Worm (Caenorhabditis elegans): ENCODE data around the gene Y44A6D.5.

The Y44A6D.5 gene

DNA sequence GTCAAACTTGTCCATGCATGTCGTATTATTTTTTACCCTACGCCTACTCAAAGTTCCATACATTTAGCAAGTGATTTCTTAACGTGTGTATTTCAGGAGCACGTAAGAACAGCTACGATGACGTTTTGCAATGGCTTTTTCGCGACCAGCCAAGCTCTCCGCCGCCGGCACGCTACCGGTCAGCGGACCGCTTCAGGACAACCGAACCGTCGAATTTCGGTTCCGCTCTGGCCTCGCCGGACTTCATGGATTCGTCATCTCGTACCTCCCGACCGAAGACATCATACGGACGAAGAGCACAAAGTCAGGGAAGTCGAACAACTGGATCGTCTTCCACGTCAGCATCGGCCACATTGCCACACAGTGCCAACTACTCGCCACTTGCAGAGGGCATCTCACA is 19.2 kb downstream of the Y44A6D.5 start:
- no peak for TF ChIP-seq nhr-76 (tag; optimal IDR thresholded peaks at IDR 0.05)
- TF ChIP-seq unc-62 (GFP tag; optimal IDR thresholded peaks at IDR 0.05): no peak
- TF ChIP-seq lin-15B (tag; optimal IDR thresholded peaks at IDR 0.05): no peak
- no peak for TF ChIP-seq ceh-28 (tag; optimal IDR thresholded peaks at IDR 0.05)
- TF ChIP-seq egl-27 (tag; optimal IDR thresholded peaks at IDR 0.05): no peak
- TF ChIP-seq nhr-25 (tag; optimal IDR thresholded peaks at IDR 0.05): no peak
- TF ChIP-seq fkh-10 (GFP tag; optimal IDR thresholded peaks at IDR 0.05): no peak
- TF ChIP-seq lsy-12 (tag; optimal IDR thresholded peaks at IDR 0.05): no peak
- no peak for TF ChIP-seq mdl-1 (tag; optimal IDR thresholded peaks at IDR 0.05)
- TF ChIP-seq nhr-77 (tag; optimal IDR thresholded peaks at IDR 0.05): no peak
- TF ChIP-seq R02D3.7 (tag; optimal IDR thresholded peaks at IDR 0.05): no peak
- no peak for TF ChIP-seq unc-39 (tag; optimal IDR thresholded peaks at IDR 0.05)
- no peak for TF ChIP-seq fkh-2 (tag; optimal IDR thresholded peaks at IDR 0.05)
- TF ChIP-seq lin-39 (tag; optimal IDR thresholded peaks at IDR 0.05): no peak
- TF ChIP-seq pha-4 (tag; optimal IDR thresholded peaks at IDR 0.05): no peak
- no peak for TF ChIP-seq ztf-4 (tag; optimal IDR thresholded peaks at IDR 0.05)
- no peak for TF ChIP-seq ceh-9 (tag; optimal IDR thresholded peaks at IDR 0.05)
- no peak for TF ChIP-seq zag-1 (tag; optimal IDR thresholded peaks at IDR 0.05)
- TF ChIP-seq hmg-11 (tag; optimal IDR thresholded peaks at IDR 0.05): no peak
- no peak for TF ChIP-seq elt-1 (tag; optimal IDR thresholded peaks at IDR 0.05)

DNA sequence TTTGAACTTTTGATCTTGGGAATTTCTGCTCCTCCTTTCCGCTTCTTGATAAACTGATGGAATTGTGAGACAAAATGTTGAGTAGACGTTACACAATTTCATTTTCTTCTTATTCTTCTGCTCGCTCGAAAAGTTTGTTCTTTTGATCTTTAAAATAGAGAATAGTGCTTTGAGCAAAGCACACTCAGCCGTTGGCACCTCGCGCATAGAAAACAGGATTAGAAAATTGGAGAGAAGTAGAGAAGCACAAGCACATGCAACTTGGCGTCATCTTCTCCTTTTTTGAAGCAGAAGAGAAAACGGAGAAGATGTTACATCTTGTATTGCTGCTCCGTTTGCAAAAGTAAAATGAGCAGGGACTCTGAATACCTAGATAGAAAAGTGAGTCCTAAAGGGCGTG is 20.6 kb downstream of the Y44A6D.5 start:
- TF ChIP-seq fkh-10 (GFP tag; optimal IDR thresholded peaks at IDR 0.05): peak; percentile 98
- TF ChIP-seq nhr-25 (tag; optimal IDR thresholded peaks at IDR 0.05): no peak
- peak; percentile 24 for TF ChIP-seq mdl-1 (tag; optimal IDR thresholded peaks at IDR 0.05)
- no peak for TF ChIP-seq nhr-28 (tag; optimal IDR thresholded peaks at IDR 0.05)
- peak; percentile 3 for TF ChIP-seq ceh-28 (tag; optimal IDR thresholded peaks at IDR 0.05)
- peak; percentile 33 for TF ChIP-seq lin-15B (tag; optimal IDR thresholded peaks at IDR 0.05)
- peak; percentile 87 for TF ChIP-seq nfya-1 (tag; optimal IDR thresholded peaks at IDR 0.05; ENCODE audit: insufficient read depth)
- peak; percentile 48 for TF ChIP-seq lsy-12 (tag; optimal IDR thresholded peaks at IDR 0.05)
- no peak for TF ChIP-seq nhr-237 (tag; optimal IDR thresholded peaks at IDR 0.05)
- TF ChIP-seq ama-1 (optimal IDR thresholded peaks at IDR 0.05): peak; percentile 86
- no peak for TF ChIP-seq egl-27 (tag; optimal IDR thresholded peaks at IDR 0.05)
- TF ChIP-seq hmg-11 (tag; optimal IDR thresholded peaks at IDR 0.05): peak; percentile 38
- TF ChIP-seq lin-39 (tag; optimal IDR thresholded peaks at IDR 0.05): peak; percentile 33

DNA sequence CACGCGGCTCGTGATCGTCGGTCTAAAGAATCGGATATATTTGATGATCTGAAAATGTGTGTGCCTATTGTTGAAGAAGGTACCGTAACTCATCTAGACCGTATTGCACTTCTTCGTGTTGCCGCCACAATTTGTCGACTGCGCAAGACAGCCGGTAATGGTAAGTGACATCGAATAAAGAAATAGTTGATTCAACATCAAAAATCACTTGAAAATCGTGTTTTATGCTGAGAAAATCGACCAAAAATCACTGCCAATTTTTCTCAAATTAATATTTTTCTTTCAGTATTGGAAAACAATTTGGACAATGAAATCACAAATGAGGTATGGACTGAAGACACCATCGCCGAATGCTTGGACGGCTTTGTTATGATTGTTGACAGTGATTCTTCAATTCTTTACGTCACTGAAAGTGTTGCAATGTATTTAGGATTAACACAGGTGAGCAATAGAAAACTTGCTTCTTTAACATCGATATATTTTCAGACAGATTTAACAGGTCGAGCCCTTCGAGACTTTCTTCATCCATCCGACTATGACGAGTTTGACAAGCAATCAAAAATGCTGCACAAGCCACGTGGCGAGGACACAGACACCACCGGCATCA is 21.4 kb downstream of the Y44A6D.5 start:
- TF ChIP-seq ama-1 (optimal IDR thresholded peaks at IDR 0.05) (peak; percentile 27), lin-15B (tag; optimal IDR thresholded peaks at IDR 0.05) (no peak), nhr-23 (tag; optimal IDR thresholded peaks at IDR 0.05) (no peak), ztf-11 (tag; optimal IDR thresholded peaks at IDR 0.05) (no peak), nhr-237 (tag; optimal IDR thresholded peaks at IDR 0.05) (no peak)

ce11 chrV:20780400-20780799 is 22.4 kb downstream of the Y44A6D.5 start, which contains the start of gene hif-1:
Gene hif-1 (plus strand): TSS chrV:20780407.
- TF ChIP-seq ZK546.5 (tag; optimal IDR thresholded peaks at IDR 0.05) (no peak), nfya-1 (tag; optimal IDR thresholded peaks at IDR 0.05; ENCODE audit: insufficient read depth) (peak; percentile 65), ama-1 (optimal IDR thresholded peaks at IDR 0.05) (peak; percentile 65)

DNA sequence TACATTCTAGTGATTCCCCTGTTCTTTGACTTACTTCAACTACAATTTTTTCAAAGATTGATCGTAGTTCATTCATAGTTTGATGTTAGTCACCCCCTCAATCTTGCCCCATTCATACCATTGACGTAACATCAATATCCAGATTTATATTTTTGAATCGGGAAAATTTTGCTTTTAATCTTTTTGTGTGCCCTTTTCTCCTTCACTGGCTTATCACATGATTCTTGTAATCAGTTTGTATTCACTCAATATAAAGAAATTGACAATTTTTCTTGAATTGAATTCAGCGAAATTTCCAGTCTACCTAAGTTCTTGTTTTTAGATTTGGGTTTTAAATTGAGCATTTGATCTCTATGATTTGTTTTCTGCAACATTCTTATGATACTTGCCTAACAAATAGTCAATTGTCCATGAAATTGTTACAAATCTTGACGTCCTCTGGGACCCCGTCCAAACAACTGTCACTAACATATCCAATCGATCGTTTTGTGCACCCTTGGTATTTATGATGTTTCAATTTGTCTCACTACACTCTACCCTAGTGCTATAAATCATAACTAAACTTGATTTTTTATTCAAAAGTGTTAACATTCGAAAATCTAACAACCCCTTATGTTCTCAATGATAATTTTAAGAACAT is 23.0 kb downstream of the Y44A6D.5 start:
- peak; percentile 19 for TF ChIP-seq nhr-43 (tag; optimal IDR thresholded peaks at IDR 0.05; ENCODE audit: poor library complexity, severe bottlenecking)
- TF ChIP-seq ceh-9 (tag; optimal IDR thresholded peaks at IDR 0.05): no peak

DNA sequence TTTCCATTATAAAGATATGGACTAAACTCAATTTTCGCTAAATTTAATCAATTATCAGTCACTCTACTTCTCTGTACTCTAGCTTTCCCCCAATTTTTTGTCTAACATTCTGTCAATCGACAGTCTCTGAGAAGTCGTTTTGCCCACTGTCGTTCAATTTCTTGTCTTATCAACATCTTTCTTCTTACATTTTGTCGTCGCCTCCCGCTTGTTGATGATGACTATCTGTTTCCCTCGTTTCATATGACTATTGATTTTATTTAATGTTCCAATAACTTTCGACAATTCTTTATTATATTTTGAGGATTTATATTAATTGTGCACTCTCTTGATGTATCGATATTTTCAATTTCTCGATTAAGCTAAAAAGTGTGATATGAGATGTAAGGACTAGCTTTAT is 23.9 kb downstream of the Y44A6D.5 start:
- TF ChIP-seq pqm-1 (tag; optimal IDR thresholded peaks at IDR 0.05) (peak; percentile 45), ceh-28 (tag; optimal IDR thresholded peaks at IDR 0.05) (peak; percentile 18), ceh-16 (tag; optimal IDR thresholded peaks at IDR 0.05) (no peak), lin-39 (tag; optimal IDR thresholded peaks at IDR 0.05) (no peak), ama-1 (optimal IDR thresholded peaks at IDR 0.05) (peak; percentile 65), lin-15B (tag; optimal IDR thresholded peaks at IDR 0.05) (no peak), fkh-10 (GFP tag; optimal IDR thresholded peaks at IDR 0.05) (no peak), R02D3.7 (tag; optimal IDR thresholded peaks at IDR 0.05) (no peak), elt-2 (tag; optimal IDR thresholded peaks at IDR 0.05) (peak; percentile 41), nhr-23 (tag; optimal IDR thresholded peaks at IDR 0.05) (peak; percentile 47), elt-3 (tag; optimal IDR thresholded peaks at IDR 0.05) (peak in 1 of 3 experiments; percentile 30)
